Worm (Caenorhabditis elegans): Measurements from ENCODE around the gene sdz-15.

DNA sequence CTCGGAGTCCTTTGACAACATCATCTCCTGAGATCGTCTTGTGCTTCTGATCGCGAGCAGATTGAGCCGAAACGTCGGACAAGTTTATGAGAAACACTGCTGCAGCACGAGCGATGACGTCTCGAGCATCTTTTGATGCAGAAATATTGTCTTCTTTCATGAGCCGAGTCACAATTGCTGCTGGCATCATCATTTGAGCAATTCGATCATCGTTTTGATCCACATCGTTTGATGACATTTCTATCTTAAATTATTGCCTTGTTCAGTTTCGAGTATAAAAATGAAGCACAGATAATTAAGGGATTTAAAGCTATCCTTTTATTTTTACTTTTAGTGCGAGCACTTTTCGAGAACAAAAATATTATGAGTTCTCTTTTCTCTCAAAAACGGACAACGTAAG is 35.7 kb upstream of the sdz-15 start, which contains the start of gene T26A5.8:
- no peak for TF ChIP-seq him-1 (tag; optimal IDR thresholded peaks at IDR 0.05)
- TF ChIP-seq W03F9.2 (tag; optimal IDR thresholded peaks at IDR 0.05) = no peak
- no peak for TF ChIP-seq dao-5 (tag; optimal IDR thresholded peaks at IDR 0.05)
